Worm (Caenorhabditis elegans): ENCODE results near the gene nhr-117.

- no peak for TF ChIP-seq ces-1 (GFP tag; optimal IDR thresholded peaks at IDR 0.05)
- no peak for TF ChIP-seq bed-3 (GFP tag; optimal IDR thresholded peaks at IDR 0.05)
- no peak for TF ChIP-seq flh-1 (GFP tag; optimal IDR thresholded peaks at IDR 0.05)
- TF ChIP-seq nhr-237 (tag; optimal IDR thresholded peaks at IDR 0.05), result no peak
- TF ChIP-seq snpc-4 (tag; optimal IDR thresholded peaks at IDR 0.05), result no peak
- no peak for TF ChIP-seq elt-3 (tag; optimal IDR thresholded peaks at IDR 0.05)
- TF ChIP-seq unc-62 (GFP tag; optimal IDR thresholded peaks at IDR 0.05), result no peak
- TF ChIP-seq ceh-43 (GFP tag; optimal IDR thresholded peaks at IDR 0.05), result no peak
Measured at ce11 chrV:1593799-1594420, 27.4 kb downstream of the nhr-117 start, which contains the start of gene F16B4.4.
